Fruit fly (Drosophila melanogaster) whole organism, prepupa: ENCODE results near the gene CG33272.

ENCODE experiments used
- Blimp-1 ChIP-seq: fragments of 200-800 bp; sonication (Bioruptor generic); optimal IDR thresholded peaks from 3 replicates; lab custom pipeline; 2017; ENCODE audit warnings: missing biosample characterization, missing genetic modification characterization, mild to moderate bottlenecking, moderate library complexity, missing genetic modification reagents
- CG10631 ChIP-seq: fragments of 200-800 bp; sonication (Bioruptor generic); optimal IDR thresholded peaks from 2 replicates; lab custom pipeline; 2016; ENCODE audit warnings: missing biosample characterization, missing genetic modification characterization
- CG10669 ChIP-seq: fragments of 200-800 bp; sonication (Bioruptor generic); optimal IDR thresholded peaks from 3 replicates; lab custom pipeline; 2018; ENCODE audit warnings: missing biosample characterization, mild to moderate bottlenecking, missing genetic modification characterization, moderate library complexity
- CG11294 ChIP-seq: fragments of 200-800 bp; sonication (Bioruptor generic); IDR thresholded peaks from 2 replicates; pipeline ENCODE4 v1.3.6; 2022; ENCODE audit warnings: missing biosample characterization, missing genetic modification characterization
- CG11762 ChIP-seq: fragments of 200-800 bp; sonication (Bioruptor generic); optimal IDR thresholded peaks from 3 replicates; lab custom pipeline; 2016; ENCODE audit warnings: missing biosample characterization, missing genetic modification characterization; ENCODE audit not compliant: insufficient read depth
- CG11902 ChIP-seq: fragments of 200-800 bp; sonication (Bioruptor generic); optimal IDR thresholded peaks from 3 replicates; lab custom pipeline; 2016; ENCODE audit warnings: missing biosample characterization, missing genetic modification characterization
- CG15336 ChIP-seq: fragments of 200-800 bp; sonication (Bioruptor generic); IDR thresholded peaks from 2 replicates; pipeline ENCODE4 v1.3.6; 2022; ENCODE audit warnings: missing biosample characterization, missing genetic modification characterization
- CG1621 ChIP-seq: fragments of 200-800 bp; sonication (Bioruptor generic); optimal IDR thresholded peaks from 3 replicates; lab custom pipeline; 2018; ENCODE audit warnings: missing biosample characterization, mild to moderate bottlenecking, missing genetic modification characterization
- CG16779 ChIP-seq: fragments of 200-800 bp; sonication (Bioruptor generic); optimal IDR thresholded peaks from 3 replicates; lab custom pipeline; 2017; ENCODE audit warnings: missing biosample characterization, mild to moderate bottlenecking, missing genetic modification characterization
- CG3032 ChIP-seq: fragments of 200-800 bp; optimal IDR thresholded peaks from 2 replicates; lab custom pipeline; 2019; ENCODE audit warnings: missing biosample characterization, mild to moderate bottlenecking, missing genetic modification characterization, moderate library complexity
- CG32006 ChIP-seq: fragments of 200-800 bp; sonication (Bioruptor generic); optimal IDR thresholded peaks from 3 replicates; lab custom pipeline; 2017; ENCODE audit warnings: missing biosample characterization, mild to moderate bottlenecking, missing genetic modification characterization
- CG34406 ChIP-seq: fragments of 200-800 bp; sonication (Bioruptor generic); optimal IDR thresholded peaks from 3 replicates; lab custom pipeline; 2016; ENCODE audit warnings: missing biosample characterization, missing genetic modification characterization
- CG3919 ChIP-seq: fragments of 200-800 bp; sonication (Bioruptor generic); optimal IDR thresholded peaks from 3 replicates; lab custom pipeline; 2016; ENCODE audit warnings: missing biosample characterization, missing genetic modification characterization
- CG4318 ChIP-seq: fragments of 200-800 bp; sonication (Bioruptor generic); optimal IDR thresholded peaks from 3 replicates; lab custom pipeline; 2017; ENCODE audit warnings: missing biosample characterization, mild to moderate bottlenecking, missing genetic modification characterization
- CG6163 ChIP-seq: fragments of 200-800 bp; sonication (Bioruptor generic); IDR thresholded peaks from 3 replicates; pipeline ENCODE4 v1.3.6; 2022; ENCODE audit warnings: missing biosample characterization, missing genetic modification characterization
- CG6276 ChIP-seq: fragments of 200-800 bp; sonication (Bioruptor generic); optimal IDR thresholded peaks from 2 replicates; lab custom pipeline; 2017; ENCODE audit warnings: missing biosample characterization, mild to moderate bottlenecking, missing genetic modification characterization
- CG6792 ChIP-seq: fragments of 200-800 bp; sonication (Bioruptor generic); optimal IDR thresholded peaks from 3 replicates; lab custom pipeline; 2016; ENCODE audit warnings: missing biosample characterization, missing genetic modification characterization
- CG6808 ChIP-seq: fragments of 200-800 bp; sonication (Bioruptor generic); optimal IDR thresholded peaks from 3 replicates; lab custom pipeline; 2017; ENCODE audit warnings: missing biosample characterization, missing genetic modification characterization, mild to moderate bottlenecking, moderate library complexity, missing genetic modification reagents
- CG6854 ChIP-seq: fragments of 200-800 bp; sonication (Bioruptor generic); optimal IDR thresholded peaks from 2 replicates; lab custom pipeline; 2017; ENCODE audit warnings: missing biosample characterization, mild to moderate bottlenecking, missing genetic modification characterization
- CG7368 ChIP-seq: fragments of 200-800 bp; sonication (Bioruptor generic); optimal IDR thresholded peaks from 3 replicates; lab custom pipeline; 2016; ENCODE audit warnings: missing biosample characterization, missing genetic modification characterization
- CG8319 ChIP-seq: fragments of 200-800 bp; sonication (Bioruptor generic); optimal IDR thresholded peaks from 3 replicates; lab custom pipeline; 2016; ENCODE audit warnings: missing biosample characterization, missing genetic modification characterization
- CG8632 ChIP-seq: fragments of 200-800 bp; sonication (Bioruptor generic); optimal IDR thresholded peaks from 3 replicates; lab custom pipeline; 2016; ENCODE audit warnings: missing biosample characterization, missing genetic modification characterization
- Eip78C ChIP-seq: fragments of 200-800 bp; sonication (Bioruptor generic); peaks from one replicate; lab custom pipeline; 2016; ENCODE audit warnings: missing biosample characterization, missing genetic modification characterization
- Eip93F ChIP-seq: fragments of 200-800 bp; sonication (Bioruptor generic); optimal IDR thresholded peaks from 2 replicates; lab custom pipeline; 2016; ENCODE audit warnings: missing biosample characterization, mild to moderate bottlenecking, missing genetic modification characterization
- Ets21C ChIP-seq: fragments of 200-800 bp; sonication (Bioruptor generic); optimal IDR thresholded peaks from 3 replicates; lab custom pipeline; 2016; ENCODE audit warnings: missing biosample characterization, missing genetic modification characterization
- Gug ChIP-seq: fragments of 200-800 bp; sonication (Bioruptor generic); IDR thresholded peaks from 2 replicates; pipeline ENCODE4 v1.3.6; 2022; ENCODE audit warnings: missing biosample characterization, missing genetic modification characterization
- Hr39 ChIP-seq: fragments of 200-800 bp; sonication (Bioruptor generic); optimal IDR thresholded peaks from 2 replicates; lab custom pipeline; 2016; ENCODE audit warnings: missing biosample characterization, missing genetic modification characterization
- Hr4 ChIP-seq: fragments of 200-800 bp; sonication (Bioruptor generic); optimal IDR thresholded peaks from 3 replicates; lab custom pipeline; 2016; ENCODE audit warnings: missing biosample characterization, missing genetic modification characterization
- Lpt ChIP-seq: fragments of 200-800 bp; sonication (Bioruptor generic); optimal IDR thresholded peaks from 3 replicates; lab custom pipeline; 2016; ENCODE audit warnings: missing biosample characterization, missing genetic modification characterization
- OdsH ChIP-seq: fragments of 200-800 bp; sonication (Bioruptor generic); optimal IDR thresholded peaks from 3 replicates; lab custom pipeline; 2016; ENCODE audit warnings: missing biosample characterization, missing genetic modification characterization
- Smox ChIP-seq: fragments of 200-800 bp; sonication (Bioruptor generic); optimal IDR thresholded peaks from 3 replicates; lab custom pipeline; 2016; ENCODE audit warnings: missing biosample characterization, missing genetic modification characterization
- Sox102F ChIP-seq: fragments of 200-800 bp; sonication (Bioruptor generic); optimal IDR thresholded peaks from 2 replicates; lab custom pipeline; 2016; ENCODE audit warnings: missing biosample characterization, mild to moderate bottlenecking, missing genetic modification characterization
- Sox15 ChIP-seq: fragments of 200-800 bp; sonication (Bioruptor generic); optimal IDR thresholded peaks from 3 replicates; lab custom pipeline; 2016; ENCODE audit warnings: missing biosample characterization, missing genetic modification characterization
- achi ChIP-seq: fragments of 200-800 bp; sonication (Bioruptor generic); optimal IDR thresholded peaks from 3 replicates; lab custom pipeline; 2016; ENCODE audit warnings: missing biosample characterization, missing genetic modification characterization
- acj6 ChIP-seq: fragments of 200-800 bp; sonication (Bioruptor generic); optimal IDR thresholded peaks from 3 replicates; lab custom pipeline; 2016; ENCODE audit warnings: missing biosample characterization, missing genetic modification characterization
- cyc ChIP-seq: fragments of 200-800 bp; sonication (Bioruptor generic); optimal IDR thresholded peaks from 3 replicates; lab custom pipeline; 2016; ENCODE audit warnings: missing biosample characterization, missing genetic modification characterization
- dac ChIP-seq: fragments of 200-800 bp; sonication (Bioruptor generic); optimal IDR thresholded peaks from 2 replicates; lab custom pipeline; 2017; ENCODE audit warnings: missing biosample characterization, mild to moderate bottlenecking, missing genetic modification characterization
- dsx ChIP-seq: fragments of 200-800 bp; optimal IDR thresholded peaks from 3 replicates; lab custom pipeline; 2019; ENCODE audit warnings: missing biosample characterization, mild to moderate bottlenecking, missing genetic modification characterization, moderate library complexity; ENCODE audit not compliant: poor library complexity, severe bottlenecking
- eg ChIP-seq: fragments of 200-800 bp; sonication (Bioruptor generic); IDR thresholded peaks from 3 replicates; pipeline ENCODE4 v1.3.6; 2022; ENCODE audit warnings: missing biosample characterization, missing genetic modification characterization
- esn ChIP-seq: fragments of 200-800 bp; sonication (Bioruptor generic); optimal IDR thresholded peaks from 2 replicates; lab custom pipeline; 2016; ENCODE audit warnings: missing biosample characterization, mild to moderate bottlenecking, missing genetic modification characterization, moderate library complexity
- fd59A ChIP-seq: fragments of 200-800 bp; sonication (Bioruptor generic); optimal IDR thresholded peaks from 2 replicates; lab custom pipeline; 2017; ENCODE audit warnings: missing biosample characterization, mild to moderate bottlenecking, missing genetic modification characterization, missing genetic modification reagents
- fd85E ChIP-seq: fragments of 200-800 bp; sonication (Bioruptor generic); optimal IDR thresholded peaks from 3 replicates; lab custom pipeline; 2016; ENCODE audit warnings: missing biosample characterization, missing genetic modification characterization
- fkh ChIP-seq: fragments of 200-800 bp; sonication (Bioruptor generic); optimal IDR thresholded peaks from 3 replicates; lab custom pipeline; 2017; ENCODE audit warnings: missing biosample characterization, mild to moderate bottlenecking, missing genetic modification characterization, moderate library complexity
- lz ChIP-seq: fragments of 200-800 bp; sonication (Bioruptor generic); optimal IDR thresholded peaks from 3 replicates; lab custom pipeline; 2016; ENCODE audit warnings: missing biosample characterization, missing genetic modification characterization
- net ChIP-seq: fragments of 200-800 bp; sonication (Bioruptor generic); optimal IDR thresholded peaks from 3 replicates; lab custom pipeline; 2016; ENCODE audit warnings: missing biosample characterization, missing genetic modification characterization
- pdm3 ChIP-seq: fragments of 200-800 bp; sonication (Bioruptor generic); optimal IDR thresholded peaks from 3 replicates; lab custom pipeline; 2016; ENCODE audit warnings: missing biosample characterization, missing genetic modification characterization
- ss ChIP-seq, 2 experiments: fragments of 200-800 bp; sonication (Bioruptor generic); optimal IDR thresholded peaks; 2 replicates in 1 of 2; 3 replicates in 1 of 2; lab custom pipeline; 2017 to 2018; ENCODE audit warnings: mild to moderate bottlenecking in 2 of 2, missing biosample characterization in 2 of 2, missing genetic modification characterization in 2 of 2, moderate library complexity in 1 of 2
- svp ChIP-seq: fragments of 200-800 bp; sonication (Bioruptor generic); peaks from one replicate; lab custom pipeline; 2016; ENCODE audit warnings: missing biosample characterization, missing genetic modification characterization
- topi ChIP-seq: fragments of 200-800 bp; sonication (Bioruptor generic); optimal IDR thresholded peaks from 3 replicates; lab custom pipeline; 2016; ENCODE audit warnings: missing biosample characterization, missing genetic modification characterization
- vri ChIP-seq: fragments of 200-800 bp; sonication (Bioruptor generic); optimal IDR thresholded peaks from 3 replicates; lab custom pipeline; 2016; ENCODE audit warnings: missing biosample characterization, mild to moderate bottlenecking, missing genetic modification characterization

The CG33272 gene

dm6 chr3L:11510489-11510888, at the start of gene CG33272:
Gene CG33272, minus strand, starts transcription at chr3L:11510589.
- TF ChIP-seq Blimp-1 (GFP tag; lab: Kevin White, UChicago) (no peak), Eip78C (GFP tag; lab: Kevin White, UChicago) (no peak)
- TF ChIP-seq, all 60 proteins: peak for 0

dm6 chr3L:11557209-11557608, 46.8 kb upstream of the CG33272 start:
- TF ChIP-seq CG11762 (GFP tag; lab: Kevin White, UChicago) (peak; percentile 8), CG4318 (no peak), Lpt (GFP tag; lab: Kevin White, UChicago) (peak; percentile 28), net (GFP tag; lab: Kevin White, UChicago) (peak; percentile 70), topi (GFP tag; lab: Kevin White, UChicago) (no peak), cyc (GFP tag; lab: Kevin White, UChicago) (no peak), Ets21C (no peak), CG3032 (tag; lab: Kevin White, UChicago) (no peak), vri (GFP tag; lab: Kevin White, UChicago) (no peak), dac (no peak), CG3919 (GFP tag; lab: Kevin White, UChicago) (peak; percentile 46), svp (GFP tag; lab: Kevin White, UChicago) (peak; percentile 74), dsx (GFP tag; lab: Kevin White, UChicago) (peak; percentile 20), CG11902 (GFP tag; lab: Kevin White, UChicago) (no peak), fd59A (no peak), achi (GFP tag; lab: Kevin White, UChicago) (no peak), acj6 (GFP tag; lab: Kevin White, UChicago) (no peak), CG8319 (GFP tag; lab: Kevin White, UChicago) (no peak), CG7368 (GFP tag; lab: Kevin White, UChicago) (no peak), CG6276 (GFP tag; lab: Kevin White, UChicago) (peak; percentile 91), pdm3 (no peak), CG1621 (tag; lab: Kevin White, UChicago) (peak; percentile 25), CG15336 (GFP tag; lab: Robert Waterston, UW) (peak; percentile 58; the same call in 1 of the 2 replicates), eg (peak; percentile 74; the same call in 2 of the 3 replicates), Eip78C (GFP tag; lab: Kevin White, UChicago) (peak; percentile 40), CG10669 (GFP tag; lab: Kevin White, UChicago) (peak; percentile 37), CG6808 (GFP tag; lab: Kevin White, UChicago) (peak; percentile 70), CG16779 (tag; lab: Kevin White, UChicago) (peak; percentile 71), CG11294 (GFP tag; lab: Robert Waterston, UW) (no peak), fd85E (GFP tag; lab: Kevin White, UChicago) (no peak), fkh (GFP tag; lab: Kevin White, UChicago) (no peak), ss (GFP tag; optimal IDR thresholded peaks at IDR 0.05; lab: Kevin White, UChicago) (peak; percentile 81 to 82), CG8632 (GFP tag; lab: Kevin White, UChicago) (no peak), Sox102F (GFP tag; lab: Kevin White, UChicago) (no peak), Eip93F (GFP tag; lab: Kevin White, UChicago) (no peak), CG32006 (GFP tag; lab: Kevin White, UChicago) (peak; percentile 0), CG6854 (GFP tag; lab: Kevin White, UChicago) (no peak), Hr39 (GFP tag; lab: Kevin White, UChicago) (no peak), lz (GFP tag; lab: Kevin White, UChicago) (no peak), CG10631 (no peak), CG6792 (GFP tag; lab: Kevin White, UChicago) (no peak), CG6163 (GFP tag; lab: Robert Waterston, UW) (peak; percentile 69), Gug (0 out of 2 replicates have a peak, but pooled peaks have one; percentile 16), OdsH (no peak), Hr4 (no peak), esn (GFP tag; lab: Kevin White, UChicago) (no peak), CG34406 (no peak), Sox15 (GFP tag; lab: Kevin White, UChicago) (no peak), Smox (GFP tag; lab: Kevin White, UChicago) (no peak)
